Worm (Caenorhabditis elegans): ENCODE measurements around the gene Y51A2D.8.

ce11 chrV:18578306-18578705 lies 24.7 kb upstream of the Y51A2D.8 start:
- TF ChIP-seq unc-30 (tag; optimal IDR thresholded peaks at IDR 0.05), result no peak
- no peak for TF ChIP-seq egl-27 (tag; optimal IDR thresholded peaks at IDR 0.05)
- no peak for TF ChIP-seq unc-86 (tag; optimal IDR thresholded peaks at IDR 0.05)
- no peak for TF ChIP-seq lin-13 (GFP tag; optimal IDR thresholded peaks at IDR 0.05)
- no peak for TF ChIP-seq mep-1 (tag; optimal IDR thresholded peaks at IDR 0.05)
- TF ChIP-seq C34B4.2 (tag; optimal IDR thresholded peaks at IDR 0.05), result no peak
